Fruit fly (Drosophila melanogaster) whole organism, embryonic: ENCODE results near the gene Arp1.

Experiments
- Abd-B ChIP-seq: fragments of 200-800 bp; sonication (Bioruptor generic); optimal IDR thresholded peaks from 2 replicates; lab custom pipeline; 2018; ENCODE audit warnings: missing biosample characterization, mild to moderate bottlenecking, missing genetic modification characterization, moderate library complexity
- Atf6 ChIP-seq: fragments of 200-800 bp; sonication (Bioruptor generic); IDR thresholded peaks from 2 replicates; pipeline ENCODE4 v1.3.6; 2022; ENCODE audit warnings: missing biosample characterization, missing genetic modification characterization
- B-H1 ChIP-seq: fragments of 200-800 bp; sonication (Bioruptor generic); IDR thresholded peaks from 3 replicates; pipeline ENCODE4 v1.3.6; 2022; ENCODE audit warnings: missing biosample characterization, missing genetic modification characterization
- Bteb2 ChIP-seq: fragments of 200-800 bp; sonication (Bioruptor generic); optimal IDR thresholded peaks from 2 replicates; lab custom pipeline; 2016; ENCODE audit warnings: missing biosample characterization, missing genetic modification characterization
- CG10431 ChIP-seq: fragments of 200-800 bp; sonication (Bioruptor generic); optimal IDR thresholded peaks from 3 replicates; lab custom pipeline; 2018; ENCODE audit warnings: missing biosample characterization, mild to moderate bottlenecking, missing genetic modification characterization
- CG10543 ChIP-seq: fragments of 200-800 bp; sonication (Bioruptor generic); optimal IDR thresholded peaks from 3 replicates; lab custom pipeline; 2017; ENCODE audit warnings: missing biosample characterization, mild to moderate bottlenecking, missing genetic modification characterization, moderate library complexity
- CG11560 ChIP-seq: fragments of 200-800 bp; sonication (Bioruptor generic); IDR thresholded peaks from 3 replicates; pipeline ENCODE4 v1.3.6; 2022; ENCODE audit warnings: missing biosample characterization, missing genetic modification characterization
- CG12071 ChIP-seq: fragments of 200-800 bp; sonication (Bioruptor generic); optimal IDR thresholded peaks from 3 replicates; lab custom pipeline; 2018; ENCODE audit warnings: missing biosample characterization, mild to moderate bottlenecking, missing genetic modification characterization
- CG15514 ChIP-seq: fragments of 200-800 bp; sonication (Bioruptor generic); optimal IDR thresholded peaks from 3 replicates; lab custom pipeline; 2017; ENCODE audit warnings: missing biosample characterization, missing genetic modification characterization, mild to moderate bottlenecking, moderate library complexity, missing genetic modification reagents
- CG2202 ChIP-seq: fragments of 200-800 bp; sonication (Bioruptor generic); optimal IDR thresholded peaks from 2 replicates; lab custom pipeline; 2018; ENCODE audit warnings: missing biosample characterization, mild to moderate bottlenecking, missing genetic modification characterization
- CG31388 ChIP-seq: fragments of 200-800 bp; sonication (Bioruptor generic); optimal IDR thresholded peaks from 2 replicates; lab custom pipeline; 2016; ENCODE audit warnings: missing biosample characterization, missing genetic modification characterization
- CG32532 ChIP-seq: fragments of 200-800 bp; sonication (Bioruptor generic); IDR thresholded peaks from 2 replicates; pipeline ENCODE4 v1.3.6; 2022; ENCODE audit warnings: missing biosample characterization, missing genetic modification characterization
- CG32772 ChIP-seq: fragments of 200-800 bp; sonication (Bioruptor generic); IDR thresholded peaks from 2 replicates; pipeline ENCODE4 v1.3.6; 2022; ENCODE audit warnings: missing biosample characterization, missing genetic modification characterization
- CG34224 ChIP-seq: fragments of 200-800 bp; sonication (Bioruptor generic); IDR thresholded peaks from 3 replicates; pipeline ENCODE4 v1.3.6; 2022; ENCODE audit warnings: missing biosample characterization, missing genetic modification characterization; ENCODE audit not compliant: partially characterized antibody
- CG34376 ChIP-seq: fragments of 200-800 bp; sonication (Bioruptor generic); optimal IDR thresholded peaks from 2 replicates; lab custom pipeline; 2018; ENCODE audit warnings: missing biosample characterization, mild to moderate bottlenecking, missing genetic modification characterization
- CG3726 ChIP-seq: fragments of 200-800 bp; sonication (Bioruptor generic); IDR thresholded peaks from 3 replicates; pipeline ENCODE4, ENCODE4 v1.3.6; 2022; ENCODE audit warnings: missing biosample characterization, missing genetic modification characterization
- CG4360 ChIP-seq: fragments of 200-800 bp; sonication (Bioruptor generic); IDR thresholded peaks from 2 replicates; pipeline ENCODE4 v1.3.6; 2022; ENCODE audit warnings: missing biosample characterization, missing genetic modification characterization
- CG4617 ChIP-seq: fragments of 200-800 bp; sonication (Bioruptor generic); optimal IDR thresholded peaks from 3 replicates; lab custom pipeline; 2016; ENCODE audit warnings: missing biosample characterization, missing genetic modification characterization, borderline replicate concordance
- CG4820 ChIP-seq: fragments of 200-800 bp; sonication (Bioruptor generic); optimal IDR thresholded peaks from 3 replicates; lab custom pipeline; 2016; ENCODE audit warnings: missing biosample characterization, missing genetic modification characterization
- CG6272 ChIP-seq: fragments of 200-800 bp; sonication (Bioruptor generic); IDR thresholded peaks from 2 replicates; pipeline ENCODE4 v1.3.6; 2022; ENCODE audit warnings: missing biosample characterization, missing genetic modification characterization
- CG7271 ChIP-seq: fragments of 200-800 bp; sonication (Bioruptor generic); optimal IDR thresholded peaks from 2 replicates; lab custom pipeline; 2018; ENCODE audit warnings: missing biosample characterization, mild to moderate bottlenecking, missing genetic modification characterization, moderate library complexity
- CG7745 ChIP-seq: fragments of 200-800 bp; sonication (Bioruptor generic); optimal IDR thresholded peaks from 2 replicates; lab custom pipeline; 2018; ENCODE audit warnings: missing biosample characterization, mild to moderate bottlenecking, missing genetic modification characterization, moderate library complexity
- CG7987 ChIP-seq: fragments of 200-800 bp; sonication (Bioruptor generic); optimal IDR thresholded peaks from 2 replicates; lab custom pipeline; 2018; ENCODE audit warnings: missing biosample characterization, mild to moderate bottlenecking, missing genetic modification characterization, moderate library complexity
- CG8388 ChIP-seq: fragments of 200-800 bp; sonication (Bioruptor generic); optimal IDR thresholded peaks from 2 replicates; lab custom pipeline; 2019; ENCODE audit warnings: missing biosample characterization, mild to moderate bottlenecking, missing genetic modification characterization, moderate library complexity
- Dbx ChIP-seq: fragments of 200-800 bp; sonication (Bioruptor generic); IDR thresholded peaks from 3 replicates; pipeline ENCODE4 v1.3.6; 2022; ENCODE audit warnings: missing biosample characterization, missing genetic modification characterization
- Drgx ChIP-seq: fragments of 200-800 bp; sonication (Bioruptor generic); IDR thresholded peaks from 2 replicates; pipeline ENCODE4 v1.3.6; 2022; ENCODE audit warnings: missing biosample characterization, missing genetic modification characterization
- Eip74EF ChIP-seq, 2 experiments: fragments of 200-800 bp in 1 of 2; fragments of >200 bp in 1 of 2; sonication (Bioruptor generic) in 1 of 2; optimal IDR thresholded peaks; 2 replicates each; lab custom pipeline; 2017 to 2019; ENCODE audit warnings: missing biosample characterization in 2 of 2, missing genetic modification characterization in 2 of 2, mild to moderate bottlenecking in 1 of 2, moderate library complexity in 1 of 2
- HHEX ChIP-seq: fragments of 200-800 bp; sonication (Bioruptor generic); optimal IDR thresholded peaks from 3 replicates; lab custom pipeline; 2017; ENCODE audit warnings: missing biosample characterization, mild to moderate bottlenecking, missing genetic modification characterization, missing genetic modification reagents
- Hand ChIP-seq: fragments of 200-800 bp; sonication (Bioruptor generic); optimal IDR thresholded peaks from 2 replicates; lab custom pipeline; 2017; ENCODE audit warnings: mild to moderate bottlenecking, missing biosample characterization, missing genetic modification reagents, missing genetic modification characterization
- Hr3 ChIP-seq: fragments of 200-800 bp; sonication (Bioruptor generic); optimal IDR thresholded peaks from 3 replicates; lab custom pipeline; 2016; ENCODE audit warnings: missing biosample characterization, missing genetic modification characterization
- Lpt ChIP-seq: fragments of >200 bp; optimal IDR thresholded peaks from 2 replicates; lab custom pipeline; 2018; ENCODE audit warnings: missing biosample characterization, missing genetic modification characterization
- Meics ChIP-seq: fragments of 200-800 bp; sonication (Bioruptor generic); optimal IDR thresholded peaks from 2 replicates; lab custom pipeline; 2017; ENCODE audit warnings: missing biosample characterization, mild to moderate bottlenecking, missing genetic modification characterization
- Sin3A ChIP-seq: fragments of >200 bp; optimal IDR thresholded peaks from 2 replicates; lab custom pipeline; 2018
- abd-A ChIP-seq: fragments of 200-800 bp; sonication (Bioruptor generic); optimal IDR thresholded peaks from 3 replicates; lab custom pipeline; 2019; ENCODE audit warnings: missing biosample characterization, mild to moderate bottlenecking, missing genetic modification characterization, moderate library complexity
- al ChIP-seq: fragments of 200-800 bp; sonication (Bioruptor generic); IDR thresholded peaks from 2 replicates; pipeline ENCODE4 v1.3.6; 2022; ENCODE audit warnings: missing biosample characterization, missing genetic modification characterization
- ash1 ChIP-seq: fragments of 200-800 bp; sonication (Bioruptor generic); optimal IDR thresholded peaks from 2 replicates; lab custom pipeline; 2018; ENCODE audit warnings: missing biosample characterization, mild to moderate bottlenecking, missing genetic modification characterization
- caup ChIP-seq: fragments of 200-800 bp; sonication (Bioruptor generic); optimal IDR thresholded peaks from 3 replicates; lab custom pipeline; 2017; ENCODE audit warnings: missing biosample characterization, mild to moderate bottlenecking, missing genetic modification characterization, moderate library complexity; ENCODE audit not compliant: severe bottlenecking
- chinmo ChIP-seq: fragments of 200-800 bp; sonication (Bioruptor generic); IDR thresholded peaks from 4 replicates; pipeline ENCODE4 v1.3.6; 2022; ENCODE audit warnings: missing biosample characterization, missing genetic modification characterization; ENCODE audit not compliant: partially characterized antibody
- ci ChIP-seq: fragments of 200-800 bp; sonication (Bioruptor generic); IDR thresholded peaks from 3 replicates; pipeline ENCODE4 v1.3.6; 2022; ENCODE audit warnings: missing biosample characterization, missing genetic modification characterization
- corto ChIP-seq: fragments of 200-800 bp; sonication (Bioruptor generic); optimal IDR thresholded peaks from 2 replicates; lab custom pipeline; 2016; ENCODE audit warnings: missing biosample characterization, mild to moderate bottlenecking, missing genetic modification characterization, moderate library complexity
- exex ChIP-seq: fragments of 200-800 bp; sonication (Bioruptor generic); optimal IDR thresholded peaks from 4 replicates; lab custom pipeline; 2018; ENCODE audit warnings: missing biosample characterization, mild to moderate bottlenecking, missing genetic modification characterization, moderate library complexity
- h ChIP-seq: fragments of >200 bp; optimal IDR thresholded peaks from 2 replicates; lab custom pipeline; 2017
- ind ChIP-seq: fragments of 200-800 bp; sonication (Bioruptor generic); optimal IDR thresholded peaks from 3 replicates; lab custom pipeline; 2016; ENCODE audit warnings: missing biosample characterization, missing genetic modification characterization
- lbe ChIP-seq: fragments of 200-800 bp; sonication (Bioruptor generic); optimal IDR thresholded peaks from 2 replicates; lab custom pipeline; 2016; ENCODE audit warnings: missing biosample characterization, mild to moderate bottlenecking, missing genetic modification characterization
- oc ChIP-seq: fragments of 200-800 bp; sonication (Bioruptor generic); optimal IDR thresholded peaks from 2 replicates; lab custom pipeline; 2018; ENCODE audit warnings: missing biosample characterization, mild to moderate bottlenecking, missing genetic modification characterization, moderate library complexity
- pho ChIP-seq: fragments of 200-800 bp; sonication (Bioruptor generic); optimal IDR thresholded peaks from 2 replicates; lab custom pipeline; 2016; ENCODE audit warnings: missing biosample characterization, missing genetic modification characterization
- pzg ChIP-seq: fragments of 200-800 bp; sonication (Bioruptor generic); optimal IDR thresholded peaks from 3 replicates; lab custom pipeline; 2018; ENCODE audit warnings: missing biosample characterization, mild to moderate bottlenecking, missing genetic modification characterization, moderate library complexity
- sisA ChIP-seq: fragments of 200-800 bp; sonication (Bioruptor generic); IDR thresholded peaks from 2 replicates; pipeline ENCODE4 v1.3.6; 2022; ENCODE audit warnings: missing biosample characterization, missing genetic modification characterization
- slou ChIP-seq: fragments of 200-800 bp; sonication (Bioruptor generic); optimal IDR thresholded peaks from 3 replicates; lab custom pipeline; 2016; ENCODE audit warnings: missing biosample characterization, missing genetic modification characterization
- z ChIP-seq: fragments of 200-800 bp; sonication (Bioruptor generic); IDR thresholded peaks from 3 replicates; pipeline ENCODE4 v1.3.6; 2022; ENCODE audit warnings: missing biosample characterization, missing genetic modification characterization

Gene Arp1

DNA sequence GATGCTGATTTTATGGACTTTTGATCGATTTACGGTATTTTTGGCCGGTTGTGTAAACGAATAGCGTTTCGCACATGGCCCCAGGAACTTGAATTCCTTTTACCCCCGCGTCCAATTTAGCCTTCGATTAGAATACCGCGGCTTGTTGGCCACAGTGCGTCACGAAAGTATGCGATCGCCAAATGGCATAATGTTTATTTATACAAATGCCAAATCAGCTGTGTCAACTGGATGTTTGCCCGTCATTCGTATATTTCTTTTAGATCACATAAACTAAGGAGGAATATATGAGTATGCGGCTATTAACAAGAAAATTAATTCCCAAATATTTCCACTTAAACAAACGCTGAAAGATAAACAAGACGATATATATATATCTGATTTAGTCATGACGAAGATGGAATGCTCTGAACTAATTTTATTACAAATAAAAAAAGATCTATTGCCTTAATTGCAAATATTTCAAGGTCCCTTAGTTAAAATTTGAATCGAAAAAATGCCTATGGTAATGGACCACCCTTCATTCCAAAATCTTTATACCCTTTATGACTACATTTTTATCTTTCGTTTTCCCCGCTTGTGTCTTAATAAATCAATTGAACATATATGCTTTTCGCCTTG is 34.5 kb upstream of the Arp1 start (continued):
- no peak for TF ChIP-seq exex (tag; lab: Kevin White, UChicago)
- no peak for TF ChIP-seq corto
- peak; percentile 37 for TF ChIP-seq HHEX (GFP tag; lab: Kevin White, UChicago)
- peak; percentile 14 for TF ChIP-seq CG10543
- peak; percentile 12 for TF ChIP-seq abd-A (tag; lab: Kevin White, UChicago)
- TF ChIP-seq CG4820 (GFP tag; lab: Kevin White, UChicago) = no peak
- TF ChIP-seq Meics (GFP tag; lab: Kevin White, UChicago) = peak; percentile 30
- no peak for TF ChIP-seq CG7745
- 0 out of 2 replicates have a peak, but pooled peaks have one; percentile 5 for TF ChIP-seq CG32532
- peak; percentile 52 for TF ChIP-seq CG12071 (GFP tag; lab: Kevin White, UChicago)
- TF ChIP-seq Dbx (GFP tag; lab: Robert Waterston, UW) = 0 out of 3 replicates have a peak, but pooled peaks have one; percentile 24
- TF ChIP-seq CG32772 = no peak
- TF ChIP-seq pho (GFP tag; lab: Kevin White, UChicago) = peak; percentile 13
- peak; percentile 55 for TF ChIP-seq CG8388 (GFP tag; lab: Kevin White, UChicago)
- TF ChIP-seq Atf6 (GFP tag; lab: Robert Waterston, UW) = peak; percentile 38
- no peak for TF ChIP-seq sisA (GFP tag; lab: Robert Waterston, UW)
- TF ChIP-seq CG15514 = peak; percentile 51
- peak; percentile 38 for TF ChIP-seq Hand (GFP tag; lab: Kevin White, UChicago)
- no peak for TF ChIP-seq lbe (GFP tag; lab: Kevin White, UChicago)
- TF ChIP-seq al (GFP tag; lab: Robert Waterston, UW) = peak; percentile 47; the same call in 1 of the 2 replicates
- TF ChIP-seq B-H1 (GFP tag; lab: Robert Waterston, UW) = no peak
- peak; percentile 62 for TF ChIP-seq caup (GFP tag; lab: Kevin White, UChicago)
- TF ChIP-seq, all 482 proteins: peak for 52

DNA sequence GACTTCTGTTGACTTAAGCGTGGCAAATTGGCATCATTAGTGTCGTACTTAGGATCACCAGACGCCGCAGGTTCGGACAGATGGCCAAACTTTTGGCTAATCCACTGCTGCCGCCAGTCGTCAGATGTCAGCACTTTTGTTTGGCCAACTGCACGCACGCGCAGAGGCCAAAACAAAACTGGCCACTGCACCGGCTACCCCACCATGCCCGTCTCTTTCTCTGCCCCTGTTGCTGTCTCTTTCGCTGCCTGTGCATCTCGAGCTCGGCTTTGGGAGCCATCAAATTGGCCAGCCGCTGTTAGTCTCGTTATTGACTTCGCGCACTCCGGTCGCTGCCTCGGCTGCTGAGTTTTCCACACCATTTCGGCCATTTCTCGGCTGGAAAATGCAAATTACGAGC is 29.0 kb upstream of the Arp1 start, which contains the start of gene CG14395:
Gene CG14395, plus strand, starts transcription at position 301 of the 400 bp plus-strand sequence.
- TF ChIP-seq CG34376 (GFP tag; lab: Kevin White, UChicago) (no peak), z (GFP tag; lab: Robert Waterston, UW) (no peak), Sin3A (lab: Kevin White, UChicago) (no peak), CG3726 (GFP tag; lab: Robert Waterston, UW) (peak; percentile 18; the same call in 1 of the 3 replicates), CG2202 (no peak), ci (GFP tag; lab: Robert Waterston, UW) (0 out of 3 replicates have a peak, but pooled peaks have one; percentile 19), slou (GFP tag; lab: Kevin White, UChicago) (no peak), CG4360 (no peak), CG7987 (GFP tag; lab: Kevin White, UChicago) (no peak), Abd-B (GFP tag; lab: Kevin White, UChicago) (no peak), Drgx (GFP tag; lab: Robert Waterston, UW) (peak; percentile 29; the same call in 1 of the 2 replicates), CG6272 (GFP tag; lab: Robert Waterston, UW) (no peak), CG34224 (GFP tag; lab: Robert Waterston, UW) (no peak), CG31388 (GFP tag; lab: Kevin White, UChicago) (no peak), Hr3 (GFP tag; lab: Kevin White, UChicago) (no peak), pzg (GFP tag; lab: Kevin White, UChicago) (no peak), ind (no peak), CG10431 (GFP tag; lab: Kevin White, UChicago) (no peak), Eip74EF (GFP tag; optimal IDR thresholded peaks at IDR 0.05; lab: Kevin White, UChicago) (no peak), oc (peak; percentile 25), CG4617 (GFP tag; lab: Kevin White, UChicago) (no peak), Lpt (GFP tag; lab: Kevin White, UChicago) (no peak), CG11560 (tag; lab: Robert Waterston, UW) (no peak), Bteb2 (no peak), ash1 (GFP tag; lab: Kevin White, UChicago) (no peak), h (no peak), chinmo (GFP tag; lab: Robert Waterston, UW) (no peak), CG7271 (tag; lab: Kevin White, UChicago) (no peak)
